Worm (Caenorhabditis elegans) whole organism, midembryonic: ENCODE results near the gene best-15.

Experiments used
- T22C8.4 ChIP-seq: fragments of 200-800 bp; sonication (Bioruptor generic); IDR thresholded peaks from 2 replicates; pipeline ENCODE4 v1.3.6; 2022; ENCODE audit warnings: missing genetic modification characterization, missing compliant biosample characterization
- flt-1 ChIP-seq: fragments of 200-800 bp; sonication (Bioruptor generic); IDR thresholded peaks from 2 replicates; pipeline ENCODE4 v1.3.6; 2022; ENCODE audit warnings: missing genetic modification characterization, missing compliant biosample characterization
- med-1 ChIP-seq: sonication (generic microtip); optimal IDR thresholded peaks from 2 replicates; lab custom pipeline; 2017; ENCODE audit warnings: missing genetic modification characterization, mild to moderate bottlenecking, missing compliant biosample characterization, antibody characterized with exemption, missing genetic modification reagents; ENCODE audit not compliant: insufficient read depth
- ref-1 ChIP-seq: fragments of 200-800 bp; sonication (Bioruptor generic); conservative IDR thresholded peaks from 2 replicates; pipeline ENCODE4 v1.3.6; 2022; ENCODE audit warnings: missing genetic modification reagents, missing genetic modification characterization, missing compliant biosample characterization
- tab-1 ChIP-seq: fragments of 200-800 bp; sonication (Bioruptor generic); IDR thresholded peaks from 2 replicates; pipeline ENCODE4 v1.3.6; 2022; ENCODE audit warnings: missing genetic modification characterization, missing compliant biosample characterization
- ztf-29 ChIP-seq: fragments of 200-800 bp; sonication (Bioruptor generic); IDR thresholded peaks from 2 replicates; pipeline ENCODE4 v1.3.6; 2022; ENCODE audit warnings: missing genetic modification reagents, missing genetic modification characterization, missing compliant biosample characterization

DNA sequence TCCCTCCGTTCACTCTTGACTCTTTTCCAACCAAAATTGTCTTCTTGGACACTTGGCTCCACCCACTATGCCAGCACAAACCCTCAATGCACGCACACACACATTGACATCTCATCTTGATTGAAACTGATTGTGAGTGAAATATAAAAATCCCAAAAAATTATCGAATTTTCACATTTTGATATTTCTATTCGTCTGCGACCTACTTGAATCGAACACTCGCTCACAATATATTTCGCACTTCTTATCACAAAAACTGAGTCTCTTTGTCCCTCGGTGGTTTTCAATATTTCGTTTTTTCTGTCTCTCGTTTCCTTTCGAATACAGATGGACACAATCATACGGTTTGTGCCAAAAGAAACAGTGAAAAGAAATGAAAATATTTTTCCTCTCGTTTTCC, 11.9 kb downstream of the best-15 start:
- no peak for TF ChIP-seq flt-1 (GFP tag; lab: Robert Waterston, UW)
- TF ChIP-seq med-1 (GFP tag; lab: Kevin White, UChicago), result no peak
- TF ChIP-seq T22C8.4 (GFP tag; lab: Robert Waterston, UW), result no peak
- no peak for TF ChIP-seq ref-1 (GFP tag; lab: Robert Waterston, UW)
- no peak for TF ChIP-seq tab-1 (GFP tag; lab: Robert Waterston, UW)
- no peak for TF ChIP-seq ztf-29 (GFP tag; lab: Robert Waterston, UW)
